Fruit fly (Drosophila melanogaster) whole organism, embryonic: ENCODE measurements around the gene Rab3-GAP.

ENCODE experiments used
- Awh ChIP-seq: fragments of 200-800 bp; sonication (Bioruptor generic); IDR thresholded peaks from 2 replicates; pipeline ENCODE4, ENCODE4 v1.3.6; 2022; ENCODE audit warnings: missing biosample characterization, missing genetic modification characterization
- CG1024 ChIP-seq: fragments of 200-800 bp; sonication (Bioruptor generic); IDR thresholded peaks from 2 replicates; pipeline ENCODE4 v1.3.6; 2022; ENCODE audit warnings: missing biosample characterization, missing genetic modification characterization
- CG10979 ChIP-seq: fragments of 200-800 bp; sonication (Bioruptor generic); optimal IDR thresholded peaks from 2 replicates; lab custom pipeline; 2018; ENCODE audit warnings: missing biosample characterization, mild to moderate bottlenecking, missing genetic modification characterization, moderate library complexity
- CG11560 ChIP-seq: fragments of 200-800 bp; sonication (Bioruptor generic); IDR thresholded peaks from 3 replicates; pipeline ENCODE4 v1.3.6; 2022; ENCODE audit warnings: missing biosample characterization, missing genetic modification characterization
- CG12236 ChIP-seq: fragments of 200-800 bp; sonication (Bioruptor generic); optimal IDR thresholded peaks from 2 replicates; lab custom pipeline; 2016; ENCODE audit warnings: missing biosample characterization, missing genetic modification characterization
- CG1233 ChIP-seq: fragments of 200-800 bp; sonication (Bioruptor generic); optimal IDR thresholded peaks from 4 replicates; lab custom pipeline; 2018; ENCODE audit warnings: missing biosample characterization, mild to moderate bottlenecking, missing genetic modification characterization
- CG13287 ChIP-seq: fragments of 200-800 bp; sonication (Bioruptor generic); IDR thresholded peaks from 2 replicates; pipeline ENCODE4 v1.3.6; 2022; ENCODE audit warnings: missing biosample characterization, missing genetic modification characterization; ENCODE audit not compliant: partially characterized antibody
- CG1602 ChIP-seq: fragments of 200-800 bp; sonication (Bioruptor generic); optimal IDR thresholded peaks from 3 replicates; lab custom pipeline; 2016; ENCODE audit warnings: missing biosample characterization, missing genetic modification characterization
- CG1603 ChIP-seq: fragments of 200-800 bp; sonication (Bioruptor generic); optimal IDR thresholded peaks from 2 replicates; lab custom pipeline; 2019; ENCODE audit warnings: missing biosample characterization, mild to moderate bottlenecking, missing genetic modification characterization, moderate library complexity
- CG16779 ChIP-seq: fragments of 200-800 bp; sonication (Bioruptor generic); IDR thresholded peaks from 2 replicates; pipeline ENCODE4 v1.3.6; 2022; ENCODE audit warnings: missing biosample characterization, missing genetic modification characterization
- CG16815 ChIP-seq: fragments of 200-800 bp; sonication (Bioruptor generic); optimal IDR thresholded peaks from 3 replicates; lab custom pipeline; 2017; ENCODE audit warnings: missing biosample characterization, mild to moderate bottlenecking, missing genetic modification characterization
- CG17802 ChIP-seq: fragments of 200-800 bp; sonication (Bioruptor generic); optimal IDR thresholded peaks from 2 replicates; lab custom pipeline; 2018; ENCODE audit warnings: missing biosample characterization, mild to moderate bottlenecking, missing genetic modification characterization, moderate library complexity
- CG4282 ChIP-seq: fragments of 200-800 bp; sonication (Bioruptor generic); optimal IDR thresholded peaks from 2 replicates; lab custom pipeline; 2016; ENCODE audit warnings: missing biosample characterization, missing genetic modification characterization
- CG4854 ChIP-seq: fragments of 200-800 bp; sonication (Bioruptor generic); optimal IDR thresholded peaks from 2 replicates; lab custom pipeline; 2016; ENCODE audit warnings: missing biosample characterization, missing genetic modification characterization, inconsistent platforms
- CG6813 ChIP-seq: fragments of 200-800 bp; sonication (Bioruptor generic); optimal IDR thresholded peaks from 2 replicates; lab custom pipeline; 2017; ENCODE audit warnings: missing biosample characterization, missing genetic modification characterization, mild to moderate bottlenecking, moderate library complexity, missing genetic modification reagents
- CG7271 ChIP-seq: fragments of 200-800 bp; sonication (Bioruptor generic); optimal IDR thresholded peaks from 2 replicates; lab custom pipeline; 2018; ENCODE audit warnings: missing biosample characterization, mild to moderate bottlenecking, missing genetic modification characterization, moderate library complexity
- CG7839 ChIP-seq: fragments of 200-800 bp; sonication (Bioruptor generic); optimal IDR thresholded peaks from 3 replicates; lab custom pipeline; 2018; ENCODE audit warnings: missing biosample characterization, mild to moderate bottlenecking, missing genetic modification characterization, moderate library complexity
- Doc2 ChIP-seq: fragments of 200-800 bp; sonication (Bioruptor generic); IDR thresholded peaks from 2 replicates; pipeline ENCODE4 v1.3.6; 2022; ENCODE audit warnings: missing biosample characterization, missing genetic modification characterization
- Ets97D ChIP-seq: fragments of 200-800 bp; sonication (Bioruptor generic); optimal IDR thresholded peaks from 3 replicates; lab custom pipeline; 2016; ENCODE audit warnings: missing biosample characterization, missing genetic modification characterization
- HHEX ChIP-seq: fragments of 200-800 bp; sonication (Bioruptor generic); optimal IDR thresholded peaks from 3 replicates; lab custom pipeline; 2017; ENCODE audit warnings: missing biosample characterization, mild to moderate bottlenecking, missing genetic modification characterization, missing genetic modification reagents
- HLHmδ ChIP-seq: fragments of 200-800 bp; sonication (Bioruptor generic); optimal IDR thresholded peaks from 2 replicates; lab custom pipeline; 2018; ENCODE audit warnings: missing biosample characterization, mild to moderate bottlenecking, missing genetic modification characterization, moderate library complexity
- HmgZ ChIP-seq: fragments of 200-800 bp; sonication (Bioruptor generic); optimal IDR thresholded peaks from 2 replicates; lab custom pipeline; 2018; ENCODE audit warnings: missing biosample characterization, mild to moderate bottlenecking, missing genetic modification characterization
- Hmr ChIP-seq: fragments of 200-800 bp; sonication (Bioruptor generic); optimal IDR thresholded peaks from 3 replicates; lab custom pipeline; 2017; ENCODE audit warnings: mild to moderate bottlenecking, missing biosample characterization, missing genetic modification reagents, missing genetic modification characterization
- Jarid2 ChIP-seq: fragments of 200-800 bp; sonication (Bioruptor generic); optimal IDR thresholded peaks from 3 replicates; lab custom pipeline; 2017; ENCODE audit warnings: mild to moderate bottlenecking, missing biosample characterization, missing genetic modification reagents, missing genetic modification characterization
- Lim3 ChIP-seq: fragments of 200-800 bp; sonication (Bioruptor generic); IDR thresholded peaks from 2 replicates; pipeline ENCODE4 v1.3.6; 2022; ENCODE audit warnings: missing biosample characterization, missing genetic modification characterization
- MBD-R2 ChIP-seq: fragments of 200-800 bp; sonication (Bioruptor generic); IDR thresholded peaks from 2 replicates; pipeline ENCODE4 v1.3.6; 2022; ENCODE audit warnings: missing biosample characterization, missing genetic modification characterization
- Nf-YA ChIP-seq: fragments of 200-800 bp; sonication (Bioruptor generic); IDR thresholded peaks from 2 replicates; pipeline ENCODE4 v1.3.6; 2022; ENCODE audit warnings: missing biosample characterization, missing genetic modification characterization
- Sry-β ChIP-seq: fragments of 200-800 bp; sonication (Bioruptor generic); optimal IDR thresholded peaks from 2 replicates; lab custom pipeline; 2018; ENCODE audit warnings: missing biosample characterization, mild to moderate bottlenecking, missing genetic modification characterization, moderate library complexity
- Xbp1 ChIP-seq: fragments of 200-800 bp; sonication (Bioruptor generic); optimal IDR thresholded peaks from 3 replicates; lab custom pipeline; 2016; ENCODE audit warnings: missing biosample characterization, mild to moderate bottlenecking, missing genetic modification characterization
- Xrp1 ChIP-seq: fragments of 200-800 bp; sonication (Bioruptor generic); IDR thresholded peaks from 2 replicates; pipeline ENCODE4 v1.3.6; 2022; ENCODE audit warnings: missing biosample characterization, missing genetic modification characterization
- YL-1 ChIP-seq: fragments of 200-800 bp; sonication (Bioruptor generic); optimal IDR thresholded peaks from 3 replicates; lab custom pipeline; 2017; ENCODE audit warnings: missing biosample characterization, mild to moderate bottlenecking, missing genetic modification characterization
- ase ChIP-seq: fragments of 200-800 bp; sonication (Bioruptor generic); IDR thresholded peaks from 3 replicates; pipeline ENCODE4 v1.3.6; 2022; ENCODE audit warnings: missing biosample characterization, missing genetic modification characterization
- br ChIP-seq: fragments of >200 bp; optimal IDR thresholded peaks from 2 replicates; lab custom pipeline; 2017
- crol ChIP-seq: fragments of 200-800 bp; sonication (Bioruptor generic); IDR thresholded peaks from 2 replicates; pipeline ENCODE4 v1.3.6; 2022; ENCODE audit warnings: missing biosample characterization, missing genetic modification characterization
- danr ChIP-seq: fragments of 200-800 bp; sonication (Bioruptor generic); IDR thresholded peaks from 2 replicates; pipeline ENCODE4 v1.3.6; 2022; ENCODE audit warnings: missing biosample characterization, missing genetic modification characterization
- fd102C ChIP-seq: fragments of 200-800 bp; sonication (Bioruptor generic); optimal IDR thresholded peaks from 2 replicates; lab custom pipeline; 2018; ENCODE audit warnings: missing biosample characterization, mild to moderate bottlenecking, missing genetic modification characterization, moderate library complexity
- gro ChIP-seq: fragments of 200-800 bp; sonication (Bioruptor generic); optimal IDR thresholded peaks from 2 replicates; lab custom pipeline; 2016; ENCODE audit warnings: missing biosample characterization, missing genetic modification characterization
- gsb ChIP-seq: fragments of 200-800 bp; sonication (Bioruptor generic); IDR thresholded peaks from 2 replicates; pipeline ENCODE4 v1.3.6; 2022; ENCODE audit warnings: missing biosample characterization, missing genetic modification characterization
- inv ChIP-seq: fragments of 200-800 bp; sonication (Bioruptor generic); IDR thresholded peaks from 2 replicates; pipeline ENCODE4 v1.3.6; 2022; ENCODE audit warnings: missing biosample characterization, missing genetic modification characterization; ENCODE audit not compliant: partially characterized antibody
- lab ChIP-seq: fragments of 200-800 bp; sonication (Bioruptor generic); optimal IDR thresholded peaks from 3 replicates; lab custom pipeline; 2017; ENCODE audit warnings: missing biosample characterization, missing genetic modification characterization, mild to moderate bottlenecking, moderate library complexity, missing genetic modification reagents
- lov ChIP-seq, 2 experiments: fragments of 200-800 bp in 1 of 2; fragments of >200 bp in 1 of 2; sonication (Bioruptor generic) in 1 of 2; IDR thresholded peaks in 1 of 2; optimal IDR thresholded peaks in 1 of 2; 2 replicates in 1 of 2; 3 replicates in 1 of 2; pipeline versions ENCODE4 v1.3.6 to Lab custom; 2017 to 2022; ENCODE audit warnings: missing biosample characterization in 1 of 2, missing genetic modification characterization in 1 of 2
- maf-S ChIP-seq: fragments of 200-800 bp; sonication (Bioruptor generic); optimal IDR thresholded peaks from 2 replicates; lab custom pipeline; 2016; ENCODE audit warnings: missing biosample characterization, missing genetic modification characterization
- nerfin-1 ChIP-seq: fragments of 200-800 bp; sonication (Bioruptor generic); optimal IDR thresholded peaks from 3 replicates; lab custom pipeline; 2019; ENCODE audit warnings: missing biosample characterization, mild to moderate bottlenecking, missing genetic modification characterization, moderate library complexity
- org-1 ChIP-seq: fragments of 200-800 bp; sonication (Bioruptor generic); optimal IDR thresholded peaks from 2 replicates; lab custom pipeline; 2017; ENCODE audit warnings: missing biosample characterization, missing genetic modification characterization
- peb ChIP-seq: fragments of 200-800 bp; sonication (Bioruptor generic); IDR thresholded peaks from 2 replicates; pipeline ENCODE4 v1.3.6; 2022; ENCODE audit warnings: missing biosample characterization, missing genetic modification characterization
- pum ChIP-seq: fragments of 200-800 bp; sonication (Bioruptor generic); optimal IDR thresholded peaks from 2 replicates; lab custom pipeline; 2016; ENCODE audit warnings: missing biosample characterization, missing genetic modification characterization
- sens ChIP-seq: fragments of 200-800 bp; sonication (Bioruptor generic); peaks from one replicate; lab custom pipeline; 2016; ENCODE audit warnings: missing biosample characterization, missing genetic modification characterization
- sisA ChIP-seq: fragments of 200-800 bp; sonication (Bioruptor generic); IDR thresholded peaks from 2 replicates; pipeline ENCODE4 v1.3.6; 2022; ENCODE audit warnings: missing biosample characterization, missing genetic modification characterization
- sqz ChIP-seq: fragments of 200-800 bp; sonication (Bioruptor generic); optimal IDR thresholded peaks from 3 replicates; lab custom pipeline; 2018; ENCODE audit warnings: missing biosample characterization, mild to moderate bottlenecking, missing genetic modification characterization
- stwl ChIP-seq: fragments of 200-800 bp; sonication (Bioruptor generic); optimal IDR thresholded peaks from 3 replicates; lab custom pipeline; 2018; ENCODE audit warnings: missing biosample characterization, mild to moderate bottlenecking, missing genetic modification characterization, moderate library complexity
- usp ChIP-seq: fragments of >200 bp; optimal IDR thresholded peaks from 2 replicates; lab custom pipeline; 2017; ENCODE audit warnings: missing biosample characterization, missing genetic modification characterization

Rab3-GAP gene

DNA sequence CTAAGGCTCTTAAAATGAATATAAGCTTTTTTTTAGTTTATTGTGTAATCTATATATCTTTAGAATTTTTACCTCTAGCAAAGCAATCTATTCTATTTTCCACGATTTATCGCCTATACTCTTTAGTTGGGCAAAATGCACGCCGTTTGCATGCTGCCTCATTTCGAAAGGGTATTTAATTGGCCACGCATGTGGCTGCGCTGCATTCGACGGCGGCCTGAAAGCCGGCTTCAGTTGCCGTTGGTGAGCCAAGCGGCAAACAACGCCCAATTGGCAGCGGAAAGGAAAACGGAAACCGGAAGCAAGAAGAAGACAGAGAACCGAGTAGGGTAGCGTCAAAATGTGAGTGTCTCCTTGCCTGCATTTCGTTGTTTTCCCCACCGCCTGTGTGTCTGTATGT lies 12.9 kb upstream of the Rab3-GAP start, which contains the start of gene CG14947 (continued):
- TF ChIP-seq CG4282 (no peak), inv (no peak), CG13287 (GFP tag; lab: Robert Waterston, UW) (no peak), Xrp1 (GFP tag; lab: Robert Waterston, UW) (0 out of 2 replicates have a peak, but pooled peaks have one; percentile 31), HLHmδ (GFP tag; lab: Kevin White, UChicago) (peak; percentile 59), org-1 (GFP tag; lab: Kevin White, UChicago) (no peak), sisA (GFP tag; lab: Robert Waterston, UW) (no peak), CG7271 (tag; lab: Kevin White, UChicago) (peak; percentile 90), nerfin-1 (tag; lab: Kevin White, UChicago) (peak; percentile 17), maf-S (no peak), lov (optimal IDR thresholded peaks at IDR 0.05; lab: Kevin White, UChicago) (no peak), lov (GFP tag; IDR thresholded peaks at IDR 0.05; lab: Robert Waterston, UW) (0 out of 3 replicates have a peak, but pooled peaks have one; percentile 63), Doc2 (GFP tag; lab: Robert Waterston, UW) (no peak), HHEX (GFP tag; lab: Kevin White, UChicago) (no peak), CG16779 (GFP tag; lab: Robert Waterston, UW) (no peak), danr (GFP tag; lab: Robert Waterston, UW) (no peak), Sry-β (GFP tag; lab: Kevin White, UChicago) (no peak), fd102C (GFP tag; lab: Kevin White, UChicago) (peak; percentile 52), CG6813 (GFP tag; lab: Kevin White, UChicago) (peak; percentile 30), HmgZ (tag; lab: Kevin White, UChicago) (no peak), stwl (tag; lab: Kevin White, UChicago) (peak; percentile 17), Jarid2 (GFP tag; lab: Kevin White, UChicago) (no peak), Hmr (GFP tag; lab: Kevin White, UChicago) (no peak), CG11560 (tag; lab: Robert Waterston, UW) (no peak), CG12236 (GFP tag; lab: Kevin White, UChicago) (no peak), Ets97D (GFP tag; lab: Kevin White, UChicago) (peak; percentile 76), Lim3 (GFP tag; lab: Robert Waterston, UW) (no peak), pum (GFP tag; lab: Kevin White, UChicago) (no peak), Xbp1 (GFP tag; lab: Kevin White, UChicago) (peak; percentile 13), CG1602 (GFP tag; lab: Kevin White, UChicago) (no peak), lab (GFP tag; lab: Kevin White, UChicago) (peak; percentile 11), crol (GFP tag; lab: Robert Waterston, UW) (peak; percentile 18; the same call in 1 of the 2 replicates), CG1603 (tag; lab: Kevin White, UChicago) (no peak), CG1233 (GFP tag; lab: Kevin White, UChicago) (peak; percentile 42), gsb (GFP tag; lab: Robert Waterston, UW) (0 out of 2 replicates have a peak, but pooled peaks have one; percentile 27), CG10979 (tag; lab: Kevin White, UChicago) (peak; percentile 23), CG7839 (tag; lab: Kevin White, UChicago) (no peak), MBD-R2 (GFP tag; lab: Robert Waterston, UW) (no peak), Awh (GFP tag; lab: Robert Waterston, UW) (0 out of 2 replicates have a peak, but pooled peaks have one; percentile 28), YL-1 (GFP tag; lab: Kevin White, UChicago) (no peak), CG16815 (GFP tag; lab: Kevin White, UChicago) (no peak), CG1024 (GFP tag; lab: Robert Waterston, UW) (no peak), usp (GFP tag; lab: Kevin White, UChicago) (no peak), gro (GFP tag; lab: Kevin White, UChicago) (no peak), br (lab: Kevin White, UChicago) (no peak), CG17802 (no peak), Nf-YA (GFP tag; lab: Robert Waterston, UW) (0 out of 2 replicates have a peak, but pooled peaks have one; percentile 25), sens (GFP tag; lab: Kevin White, UChicago) (peak; percentile 75), peb (GFP tag; lab: Robert Waterston, UW) (no peak), CG4854 (GFP tag; lab: Kevin White, UChicago) (no peak), ase (GFP tag; lab: Robert Waterston, UW) (no peak), sqz (no peak)
